ENCODE assay signal across 1 fruit fly cellular context in genomic region chr3L:17652878-17653700, dm6.
TF ChIP-seq lines count a peak whose summit lies in the region.

No protein-coding gene starts in this region.

TF ChIP-seq in whole organism, embryonic, 481 proteins besides CTCF, POLR2A, EP300 and RAD21 (continued from another document and continues in another):
- TF ChIP-seq Six4 (GFP tag; optimal IDR thresholded peaks at IDR 0.05; lab: Kevin White, UChicago) (peak; percentile 13), CG4282 (GFP tag; optimal IDR thresholded peaks at IDR 0.05; lab: Kevin White, UChicago) (no peak), Lim3 (GFP tag; IDR thresholded peaks at IDR 0.05; lab: Robert Waterston, UW) (no peak), CG43689 (GFP tag; IDR thresholded peaks at IDR 0.05; lab: Robert Waterston, UW) (no peak), MBD-R2 (GFP tag; IDR thresholded peaks at IDR 0.05; lab: Robert Waterston, UW) (peak; percentile 20; the same call in 1 of the 2 replicates), CG15479 (GFP tag; optimal IDR thresholded peaks at IDR 0.05; lab: Kevin White, UChicago) (peak; percentile 3), Atf-2 (GFP tag; optimal IDR thresholded peaks at IDR 0.05; lab: Kevin White, UChicago) (no peak), CG1233 (GFP tag; optimal IDR thresholded peaks at IDR 0.05; lab: Kevin White, UChicago) (peak; percentile 2), grn (GFP tag; optimal IDR thresholded peaks at IDR 0.05; lab: Kevin White, UChicago) (no peak), jumu (GFP tag; optimal IDR thresholded peaks at IDR 0.05; lab: Kevin White, UChicago) (peak; percentile 65), NFAT (GFP tag; IDR thresholded peaks at IDR 0.05; lab: Robert Waterston, UW) (peak; percentile 77; the same call in 1 of the 2 replicates), Hr78 (GFP tag; optimal IDR thresholded peaks at IDR 0.05; lab: Kevin White, UChicago) (no peak), btn (GFP tag; optimal IDR thresholded peaks at IDR 0.05; lab: Kevin White, UChicago) (no peak), Ets97D (GFP tag; optimal IDR thresholded peaks at IDR 0.05; lab: Kevin White, UChicago) (no peak), CG14014 (GFP tag; IDR thresholded peaks at IDR 0.05; lab: Robert Waterston, UW) (peak; percentile 37; the same call in 1 of the 2 replicates), CG34376 (GFP tag; optimal IDR thresholded peaks at IDR 0.05; lab: Kevin White, UChicago) (peak; percentile 53), crol (GFP tag; IDR thresholded peaks at IDR 0.05; lab: Robert Waterston, UW) (peak; percentile 85), az2 (GFP tag; optimal IDR thresholded peaks at IDR 0.05; lab: Kevin White, UChicago) (no peak), ham (GFP tag; IDR thresholded peaks at IDR 0.05; lab: Robert Waterston, UW) (no peak; the same call in 1 of the 2 replicates), ci (GFP tag; IDR thresholded peaks at IDR 0.05; lab: Robert Waterston, UW) (peak; percentile 19; the same call in 1 of the 3 replicates), CG16863 (GFP tag; optimal IDR thresholded peaks at IDR 0.05; lab: Kevin White, UChicago) (no peak), Hr39 (optimal IDR thresholded peaks at IDR 0.05; lab: Kevin White, UChicago) (no peak), fu2 (GFP tag; optimal IDR thresholded peaks at IDR 0.05; lab: Kevin White, UChicago) (no peak), klu (GFP tag; IDR thresholded peaks at IDR 0.05; lab: Robert Waterston, UW) (no peak), CG31365 (tag; optimal IDR thresholded peaks at IDR 0.05; lab: Kevin White, UChicago) (no peak), CG8281 (tag; optimal IDR thresholded peaks at IDR 0.05; lab: Kevin White, UChicago) (no peak), CG8089 (GFP tag; optimal IDR thresholded peaks at IDR 0.05; lab: Kevin White, UChicago) (no peak), Dfd (GFP tag; optimal IDR thresholded peaks at IDR 0.05; lab: Kevin White, UChicago) (no peak), Lpt (GFP tag; optimal IDR thresholded peaks at IDR 0.05; lab: Kevin White, UChicago) (no peak), Fer2 (tag; optimal IDR thresholded peaks at IDR 0.05; lab: Kevin White, UChicago) (no peak), CG33213 (GFP tag; optimal IDR thresholded peaks at IDR 0.05; lab: Kevin White, UChicago) (no peak), emc (GFP tag; optimal IDR thresholded peaks at IDR 0.05; lab: Kevin White, UChicago) (no peak), sob (GFP tag; IDR thresholded peaks at IDR 0.05; lab: Robert Waterston, UW) (peak; percentile 85), lab (GFP tag; optimal IDR thresholded peaks at IDR 0.05; lab: Kevin White, UChicago) (peak; percentile 91), BEAF-32 (GFP tag; optimal IDR thresholded peaks at IDR 0.05; lab: Kevin White, UChicago) (no peak), lov (optimal IDR thresholded peaks at IDR 0.05; lab: Kevin White, UChicago) (no peak), lov (GFP tag; IDR thresholded peaks at IDR 0.05; lab: Robert Waterston, UW) (peak; percentile 86), jing (GFP tag; optimal IDR thresholded peaks at IDR 0.05; lab: Kevin White, UChicago) (no peak), B-H2 (GFP tag; optimal IDR thresholded peaks at IDR 0.05; lab: Kevin White, UChicago) (no peak), CG10366 (GFP tag; IDR thresholded peaks at IDR 0.05; lab: Robert Waterston, UW) (no peak; the same call in 1 of the 2 replicates), CG17359 (tag; optimal IDR thresholded peaks at IDR 0.05; lab: Kevin White, UChicago) (peak; percentile 47), Mad (GFP tag; optimal IDR thresholded peaks at IDR 0.05; lab: Kevin White, UChicago) (no peak), Hsf (GFP tag; optimal IDR thresholded peaks at IDR 0.05; lab: Kevin White, UChicago) (no peak), tin (GFP tag; optimal IDR thresholded peaks at IDR 0.05; lab: Kevin White, UChicago) (peak; percentile 43), CG8765 (GFP tag; IDR thresholded peaks at IDR 0.05; lab: Robert Waterston, UW) (no peak), Dll (GFP tag; IDR thresholded peaks at IDR 0.05; lab: Robert Waterston, UW; ENCODE audit: partially characterized antibody) (no peak), CG30020 (tag; optimal IDR thresholded peaks at IDR 0.05; lab: Kevin White, UChicago) (no peak), repo (GFP tag; optimal IDR thresholded peaks at IDR 0.05; lab: Kevin White, UChicago) (peak; percentile 24), gcm (GFP tag; optimal IDR thresholded peaks at IDR 0.05; lab: Kevin White, UChicago) (no peak), seq (GFP tag; IDR thresholded peaks at IDR 0.05; lab: Robert Waterston, UW) (0 out of 2 replicates have a peak, but pooled peaks have one; percentile 15), ara (GFP tag; IDR thresholded peaks at IDR 0.05; lab: Robert Waterston, UW) (peak; percentile 86), sd (tag; optimal IDR thresholded peaks at IDR 0.05; lab: Kevin White, UChicago) (no peak), CG9609 (GFP tag; optimal IDR thresholded peaks at IDR 0.05; lab: Kevin White, UChicago) (no peak), ERR (GFP tag; optimal IDR thresholded peaks at IDR 0.05; lab: Kevin White, UChicago) (no peak), ase (GFP tag; IDR thresholded peaks at IDR 0.05; lab: Robert Waterston, UW) (peak; percentile 55; the same call in 2 of the 3 replicates), CG18262 (tag; optimal IDR thresholded peaks at IDR 0.05; lab: Kevin White, UChicago) (no peak), Dip2 (GFP tag; IDR thresholded peaks at IDR 0.05; lab: Robert Waterston, UW) (no peak), pb (GFP tag; optimal IDR thresholded peaks at IDR 0.05; lab: Kevin White, UChicago) (no peak), CG6175 (GFP tag; IDR thresholded peaks at IDR 0.05; lab: Robert Waterston, UW) (peak; percentile 70; the same call in 2 of the 3 replicates), chinmo (GFP tag; IDR thresholded peaks at IDR 0.05; lab: Robert Waterston, UW; ENCODE audit: partially characterized antibody) (0 out of 4 replicates have a peak, but pooled peaks have one; percentile 29), Poxn (GFP tag; IDR thresholded peaks at IDR 0.05; lab: Robert Waterston, UW) (no peak), CG15601 (tag; optimal IDR thresholded peaks at IDR 0.05; lab: Kevin White, UChicago) (peak; percentile 12), Kr (GFP tag; optimal IDR thresholded peaks at IDR 0.05; lab: Kevin White, UChicago) (peak; percentile 71), phol (tag; optimal IDR thresholded peaks at IDR 0.05; lab: Kevin White, UChicago) (peak; percentile 29), croc (GFP tag; conservative IDR thresholded peaks at IDR 0.05; lab: Robert Waterston, UW) (no peak), pfk (GFP tag; optimal IDR thresholded peaks at IDR 0.05; lab: Kevin White, UChicago) (peak; percentile 34), dmrt11E (tag; optimal IDR thresholded peaks at IDR 0.05; lab: Kevin White, UChicago) (peak; percentile 34), Oli (tag; optimal IDR thresholded peaks at IDR 0.05; lab: Kevin White, UChicago) (no peak), CG5953 (GFP tag; IDR thresholded peaks at IDR 0.05; lab: Robert Waterston, UW) (no peak), Taf1 (GFP tag; IDR thresholded peaks at IDR 0.05; lab: Robert Waterston, UW) (peak; percentile 64; the same call in 1 of the 2 replicates), Awh (GFP tag; IDR thresholded peaks at IDR 0.05; lab: Robert Waterston, UW) (peak; percentile 83), CG10267 (tag; optimal IDR thresholded peaks at IDR 0.05; lab: Kevin White, UChicago) (no peak), CG31388 (GFP tag; optimal IDR thresholded peaks at IDR 0.05; lab: Kevin White, UChicago) (no peak), CG12104 (GFP tag; optimal IDR thresholded peaks at IDR 0.05; lab: Kevin White, UChicago) (peak; percentile 47), Opbp (GFP tag; IDR thresholded peaks at IDR 0.05; lab: Robert Waterston, UW; ENCODE audit: partially characterized antibody) (no peak), eyg (GFP tag; optimal IDR thresholded peaks at IDR 0.05; lab: Kevin White, UChicago) (peak; percentile 69), sqz (GFP tag; optimal IDR thresholded peaks at IDR 0.05; lab: Kevin White, UChicago) (no peak), Hmr (GFP tag; optimal IDR thresholded peaks at IDR 0.05; lab: Kevin White, UChicago) (peak; percentile 59), tll (GFP tag; optimal IDR thresholded peaks at IDR 0.05; lab: Kevin White, UChicago) (no peak), pnt (GFP tag; optimal IDR thresholded peaks at IDR 0.05; lab: Kevin White, UChicago) (peak; percentile 29), CG10321 (GFP tag; IDR thresholded peaks at IDR 0.05; lab: Robert Waterston, UW) (no peak), CG32767 (GFP tag; IDR thresholded peaks at IDR 0.05; lab: Robert Waterston, UW) (no peak), CG30403 (GFP tag; optimal IDR thresholded peaks at IDR 0.05; lab: Kevin White, UChicago) (no peak), mld (GFP tag; IDR thresholded peaks at IDR 0.05; lab: Robert Waterston, UW; ENCODE audit: partially characterized antibody) (no peak), GATAe (GFP tag; conservative IDR thresholded peaks at IDR 0.05; lab: Robert Waterston, UW) (no peak), CG14710 (tag; optimal IDR thresholded peaks at IDR 0.05; lab: Kevin White, UChicago) (peak; percentile 47), CG14050 (GFP tag; IDR thresholded peaks at IDR 0.05; lab: Robert Waterston, UW) (no peak), hkb (optimal IDR thresholded peaks at IDR 0.05; lab: Kevin White, UChicago) (no peak), hkb (GFP tag; IDR thresholded peaks at IDR 0.05; lab: Robert Waterston, UW) (peak; percentile 88), CG1529 (GFP tag; optimal IDR thresholded peaks at IDR 0.05; lab: Kevin White, UChicago) (peak; percentile 63), Dad (GFP tag; optimal IDR thresholded peaks at IDR 0.05; lab: Kevin White, UChicago) (no peak), CHES-1-like (GFP tag; optimal IDR thresholded peaks at IDR 0.05; lab: Kevin White, UChicago) (no peak), CG9932 (GFP tag; IDR thresholded peaks at IDR 0.05; lab: Robert Waterston, UW) (peak; percentile 43; the same call in 1 of the 2 replicates), CG3281 (GFP tag; optimal IDR thresholded peaks at IDR 0.05; lab: Kevin White, UChicago) (peak; percentile 74), sens (GFP tag; lab: Kevin White, UChicago) (peak; percentile 97), CG7271 (tag; optimal IDR thresholded peaks at IDR 0.05; lab: Kevin White, UChicago) (no peak), CG2712 (tag; optimal IDR thresholded peaks at IDR 0.05; lab: Kevin White, UChicago) (peak; percentile 38), chm (GFP tag; IDR thresholded peaks at IDR 0.05; lab: Robert Waterston, UW) (no peak), Abd-B (GFP tag; optimal IDR thresholded peaks at IDR 0.05; lab: Kevin White, UChicago) (no peak), crp (GFP tag; optimal IDR thresholded peaks at IDR 0.05; lab: Kevin White, UChicago) (no peak), CG7556 (GFP tag; optimal IDR thresholded peaks at IDR 0.05; lab: Kevin White, UChicago) (no peak), Xbp1 (GFP tag; optimal IDR thresholded peaks at IDR 0.05; lab: Kevin White, UChicago) (no peak), CG10209 (GFP tag; optimal IDR thresholded peaks at IDR 0.05; lab: Kevin White, UChicago) (no peak), mam (GFP tag; optimal IDR thresholded peaks at IDR 0.05; lab: Kevin White, UChicago) (peak; percentile 64), caup (GFP tag; optimal IDR thresholded peaks at IDR 0.05; lab: Kevin White, UChicago; ENCODE audit: severe bottlenecking) (peak; percentile 71), nau (GFP tag; optimal IDR thresholded peaks at IDR 0.05; lab: Kevin White, UChicago) (peak; percentile 82), H2.0 (GFP tag; IDR thresholded peaks at IDR 0.05; lab: Robert Waterston, UW) (no peak), cg (GFP tag; optimal IDR thresholded peaks at IDR 0.05; lab: Kevin White, UChicago) (no peak), CG2120 (GFP tag; optimal IDR thresholded peaks at IDR 0.05; lab: Kevin White, UChicago) (peak; percentile 2), chif (GFP tag; optimal IDR thresholded peaks at IDR 0.05; lab: Kevin White, UChicago) (peak in 1 of 2 experiments; percentile 75), pho (GFP tag; optimal IDR thresholded peaks at IDR 0.05; lab: Kevin White, UChicago) (no peak), Doc3 (GFP tag; IDR thresholded peaks at IDR 0.05; lab: Robert Waterston, UW; ENCODE audit: partially characterized antibody) (no peak), otp (GFP tag; IDR thresholded peaks at IDR 0.05; lab: Robert Waterston, UW) (0 out of 3 replicates have a peak, but pooled peaks have one; percentile 12), CG6813 (GFP tag; optimal IDR thresholded peaks at IDR 0.05; lab: Kevin White, UChicago) (peak; percentile 75), Tbp (GFP tag; optimal IDR thresholded peaks at IDR 0.05; lab: Kevin White, UChicago) (no peak), CG13624 (GFP tag; optimal IDR thresholded peaks at IDR 0.05; lab: Kevin White, UChicago) (no peak), toy (GFP tag; IDR thresholded peaks at IDR 0.05; lab: Robert Waterston, UW) (peak; percentile 61; the same call in 1 of the 2 replicates), HHEX (GFP tag; optimal IDR thresholded peaks at IDR 0.05; lab: Kevin White, UChicago) (peak; percentile 33), Lhr (GFP tag; optimal IDR thresholded peaks at IDR 0.05; lab: Kevin White, UChicago) (no peak), CG9437 (GFP tag; optimal IDR thresholded peaks at IDR 0.05; lab: Kevin White, UChicago) (no peak), salm (tag; optimal IDR thresholded peaks at IDR 0.05; lab: Kevin White, UChicago) (no peak), CG2129 (GFP tag; IDR thresholded peaks at IDR 0.05; lab: Robert Waterston, UW; ENCODE audit: partially characterized antibody) (no peak), CG11723 (GFP tag; optimal IDR thresholded peaks at IDR 0.05; lab: Kevin White, UChicago) (no peak), CG17361 (GFP tag; IDR thresholded peaks at IDR 0.05; lab: Robert Waterston, UW) (no peak), dm (GFP tag; optimal IDR thresholded peaks at IDR 0.05; lab: Kevin White, UChicago) (no peak), pita (GFP tag; optimal IDR thresholded peaks at IDR 0.05; lab: Kevin White, UChicago) (no peak), ab (GFP tag; optimal IDR thresholded peaks at IDR 0.05; lab: Kevin White, UChicago) (peak; percentile 5), her (GFP tag; optimal IDR thresholded peaks at IDR 0.05; lab: Kevin White, UChicago) (no peak), CG4730 (GFP tag; IDR thresholded peaks at IDR 0.05; lab: Robert Waterston, UW) (peak; percentile 36; the same call in 1 of the 2 replicates), CG13424 (tag; optimal IDR thresholded peaks at IDR 0.05; lab: Kevin White, UChicago) (peak; percentile 14), Chrac-16 (GFP tag; optimal IDR thresholded peaks at IDR 0.05; lab: Kevin White, UChicago) (no peak), CG1647 (GFP tag; optimal IDR thresholded peaks at IDR 0.05; lab: Kevin White, UChicago) (peak; percentile 32), ken (GFP tag; IDR thresholded peaks at IDR 0.05; lab: Robert Waterston, UW) (no peak), sima (GFP tag; optimal IDR thresholded peaks at IDR 0.05; lab: Kevin White, UChicago) (no peak)
